Worm (Caenorhabditis elegans): ENCODE results near the gene rbm-25.

DNA sequence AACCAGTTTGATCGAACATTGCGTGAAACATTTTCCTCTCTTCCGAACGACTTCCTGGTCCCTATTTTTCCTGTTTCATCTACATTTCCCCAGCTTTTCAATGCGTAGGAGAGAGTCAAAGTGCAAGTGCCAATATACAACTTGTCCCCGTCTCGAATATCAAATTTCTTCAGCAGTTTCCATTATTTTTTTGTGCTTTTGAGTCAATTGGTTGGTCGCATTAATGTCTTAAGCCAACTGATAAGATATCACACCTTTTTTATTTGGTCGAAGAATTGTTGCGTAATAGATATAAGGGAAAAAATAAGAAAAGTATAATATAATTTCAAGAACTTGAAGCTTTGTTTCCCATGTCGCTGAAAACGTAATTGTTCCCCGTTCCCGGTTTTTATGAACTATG is 34.4 kb downstream of the rbm-25 start:
- TF ChIP-seq lin-39 (tag; optimal IDR thresholded peaks at IDR 0.05) (no peak), jun-1 (tag; optimal IDR thresholded peaks at IDR 0.05) (no peak), ztf-11 (tag; optimal IDR thresholded peaks at IDR 0.05) (no peak), skn-1 (tag; optimal IDR thresholded peaks at IDR 0.05) (no peak), ceh-28 (tag; optimal IDR thresholded peaks at IDR 0.05) (no peak), fos-1 (tag; optimal IDR thresholded peaks at IDR 0.05) (no peak), spr-1 (tag; optimal IDR thresholded peaks at IDR 0.05) (no peak), mdt-29 (GFP tag; IDR thresholded peaks at IDR 0.05) (no peak), R02D3.7 (tag; optimal IDR thresholded peaks at IDR 0.05) (no peak), mxl-2 (GFP tag; conservative IDR thresholded peaks at IDR 0.05) (no peak)
